Worm (Caenorhabditis elegans) whole organism, L4/young adult: ENCODE results near the gene K10G6.9.

ENCODE experiments used
- W03F9.2 ChIP-seq: fragments of 150-350 bp; optimal IDR thresholded peaks from 2 replicates; lab custom pipeline; 2014; ENCODE audit warnings: missing biosample characterization, missing genetic modification characterization
- dao-5 ChIP-seq: sonication (generic microtip); optimal IDR thresholded peaks from 2 replicates; lab custom pipeline; 2016; ENCODE audit warnings: missing genotype, missing genetic modification characterization, moderate library complexity, missing compliant biosample characterization
- him-1 ChIP-seq: sonication (generic microtip); optimal IDR thresholded peaks from 2 replicates; lab custom pipeline; 2016; ENCODE audit warnings: missing genotype, missing genetic modification reagents, missing genetic modification characterization, missing compliant biosample characterization

ce11 chrII:3967061-3967460 lies 5.0 kb upstream of the K10G6.9 start:
- TF ChIP-seq him-1 (tag; lab: Kevin White, UChicago) (no peak), dao-5 (no peak), W03F9.2 (tag; lab: Kevin White, UChicago) (no peak)
